Worm (Caenorhabditis elegans) whole organism, early embryonic: ENCODE results near the gene ZK593.2.

ENCODE experiments used
- B0310.2 ChIP-seq: sonication (generic microtip); optimal IDR thresholded peaks from 2 replicates; lab custom pipeline; 2016; ENCODE audit warnings: mild to moderate bottlenecking, missing genetic modification characterization, missing compliant biosample characterization
- F13C5.2 ChIP-seq: sonication (generic microtip); optimal IDR thresholded peaks from 2 replicates; lab custom pipeline; 2017; ENCODE audit warnings: mild to moderate bottlenecking, missing genetic modification characterization, inconsistent platforms, missing compliant biosample characterization
- aly-1 ChIP-seq: sonication (generic microtip); optimal IDR thresholded peaks from 2 replicates; lab custom pipeline; 2016; ENCODE audit warnings: missing genetic modification characterization, missing compliant biosample characterization
- ama-1 ChIP-seq: fragments of 150-350 bp; optimal IDR thresholded peaks from 2 replicates; lab custom pipeline; 2014
- ceh-13 ChIP-seq: fragments of 200-800 bp; sonication (Bioruptor generic); optimal IDR thresholded peaks from 2 replicates; lab custom pipeline; 2018; ENCODE audit warnings: mild to moderate bottlenecking, missing genetic modification characterization, missing compliant biosample characterization
- ceh-36 ChIP-seq: sonication (generic microtip); optimal IDR thresholded peaks from 2 replicates; lab custom pipeline; 2016; ENCODE audit warnings: missing genetic modification characterization, inconsistent platforms, missing compliant biosample characterization
- ets-7 ChIP-seq: sonication (generic microtip); optimal IDR thresholded peaks from 2 replicates; lab custom pipeline; 2016; ENCODE audit warnings: missing genotype, missing genetic modification characterization, missing compliant biosample characterization
- flt-1 ChIP-seq: fragments of 200-800 bp; sonication (Bioruptor generic); IDR thresholded peaks from 2 replicates; pipeline ENCODE4 v1.3.6; 2022; ENCODE audit warnings: missing genetic modification characterization, missing compliant biosample characterization
- hmbx-1 ChIP-seq: sonication (generic microtip); optimal IDR thresholded peaks from 2 replicates; lab custom pipeline; 2016; ENCODE audit warnings: mild to moderate bottlenecking, missing genetic modification characterization, missing compliant biosample characterization
- hmg-4 ChIP-seq: fragments of 200-800 bp; sonication (Bioruptor generic); optimal IDR thresholded peaks from 2 replicates; lab custom pipeline; 2018; ENCODE audit warnings: mild to moderate bottlenecking, missing genetic modification characterization, missing compliant biosample characterization
- hnd-1 ChIP-seq: sonication (generic microtip); optimal IDR thresholded peaks from 2 replicates; lab custom pipeline; 2016; ENCODE audit warnings: missing genetic modification characterization, missing compliant biosample characterization
- pes-1 ChIP-seq: fragments of 200-800 bp; sonication (Bioruptor generic); IDR thresholded peaks from 2 replicates; pipeline ENCODE4 v1.3.6; 2022; ENCODE audit warnings: missing genetic modification reagents, missing genetic modification characterization, missing compliant biosample characterization
- scrt-1 ChIP-seq: fragments of 200-800 bp; sonication (Bioruptor generic); IDR thresholded peaks from 2 replicates; pipeline ENCODE4 v1.3.6; 2022; ENCODE audit warnings: missing genetic modification characterization, missing compliant biosample characterization
- sea-1 ChIP-seq: fragments of 200-800 bp; sonication (Bioruptor generic); conservative IDR thresholded peaks from 2 replicates; pipeline ENCODE4 v1.3.6; 2022; ENCODE audit warnings: missing genetic modification characterization, missing compliant biosample characterization
- tbx-11 ChIP-seq: fragments of 200-800 bp; sonication (Bioruptor generic); IDR thresholded peaks from 2 replicates; pipeline ENCODE4 v1.3.6; 2022; ENCODE audit warnings: missing genetic modification characterization, missing compliant biosample characterization
- tbx-37 ChIP-seq: fragments of 200-800 bp; sonication (Bioruptor generic); conservative IDR thresholded peaks from 2 replicates; pipeline ENCODE4 v1.3.6; 2022; ENCODE audit warnings: missing genetic modification reagents, missing genetic modification characterization, missing compliant biosample characterization
- tra-4 ChIP-seq: sonication (generic microtip); optimal IDR thresholded peaks from 2 replicates; lab custom pipeline; 2017; ENCODE audit warnings: missing genetic modification characterization, missing compliant biosample characterization

Gene ZK593.2

DNA sequence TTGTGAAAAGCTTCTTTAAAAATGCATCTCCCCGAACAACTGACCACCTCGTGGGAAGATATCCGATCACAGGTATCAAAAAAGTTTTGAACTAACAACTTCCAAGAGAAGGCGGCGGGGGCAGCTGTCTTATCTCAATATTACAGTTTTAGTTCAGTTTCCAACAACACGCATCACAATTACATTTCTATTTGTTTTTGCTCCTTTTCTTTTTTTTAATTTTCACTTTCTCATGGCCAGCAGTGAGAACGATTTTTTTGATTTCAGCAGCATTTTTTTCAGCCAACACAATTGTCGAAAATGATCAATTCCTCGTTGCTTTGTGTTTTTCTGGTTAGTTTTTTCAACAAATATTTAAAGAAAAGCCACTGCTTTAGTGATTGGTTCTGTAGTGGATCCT lies at the start of gene ZK593.2:
Gene ZK593.2, plus strand, starts transcription at position 301 of the 400 bp plus-strand sequence.
- no peak for TF ChIP-seq pes-1
- TF ChIP-seq ama-1 (lab: Kevin White, UChicago) = no peak
- TF ChIP-seq flt-1 (GFP tag; lab: Robert Waterston, UW) = no peak
- no peak for TF ChIP-seq F13C5.2 (tag; lab: Kevin White, UChicago)
- no peak for TF ChIP-seq sea-1
- TF ChIP-seq ceh-13 = no peak
- no peak for TF ChIP-seq scrt-1
- TF ChIP-seq hmg-4 (GFP tag; lab: Kevin White, UChicago) = no peak
- no peak for TF ChIP-seq B0310.2 (tag; lab: Kevin White, UChicago)
- no peak for TF ChIP-seq aly-1 (tag; lab: Kevin White, UChicago)
- TF ChIP-seq tbx-37 = no peak

DNA sequence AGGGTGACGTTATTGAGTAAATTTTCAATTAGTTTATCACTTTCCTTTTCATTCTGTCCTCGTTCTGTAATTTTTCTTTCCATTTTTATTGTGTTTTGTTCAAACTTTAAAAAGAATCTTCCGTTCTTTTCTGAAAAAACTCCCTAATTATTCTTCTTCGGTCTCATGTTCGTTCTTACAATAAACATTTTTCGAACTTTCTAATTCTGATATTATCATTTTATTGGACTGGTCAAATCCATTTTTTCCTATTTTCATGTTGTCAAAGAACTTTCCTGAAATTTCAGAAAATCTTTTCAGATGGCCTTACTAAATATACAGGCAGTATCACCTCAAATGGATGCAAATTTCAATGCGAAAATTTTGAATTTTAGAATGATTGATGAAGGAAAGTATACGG lies 49.1 kb upstream of the ZK593.2 start, which contains the start of gene nish-1:
Gene nish-1, plus strand, starts transcription at position 301 of the 400 bp plus-strand sequence.
- no peak for TF ChIP-seq ets-7
- no peak for TF ChIP-seq tbx-11 (GFP tag; lab: Robert Waterston, UW)
- no peak for TF ChIP-seq B0310.2 (tag; lab: Kevin White, UChicago)
- no peak for TF ChIP-seq tra-4 (tag; lab: Kevin White, UChicago)
- TF ChIP-seq tbx-37 = no peak
- no peak for TF ChIP-seq sea-1
- TF ChIP-seq ama-1 (lab: Kevin White, UChicago) = no peak
- no peak for TF ChIP-seq flt-1 (GFP tag; lab: Robert Waterston, UW)
- TF ChIP-seq aly-1 (tag; lab: Kevin White, UChicago) = no peak
- TF ChIP-seq scrt-1 = no peak
- TF ChIP-seq hmbx-1 (tag; lab: Kevin White, UChicago) = no peak
- no peak for TF ChIP-seq hnd-1
- no peak for TF ChIP-seq ceh-13
- no peak for TF ChIP-seq F13C5.2 (tag; lab: Kevin White, UChicago)

DNA sequence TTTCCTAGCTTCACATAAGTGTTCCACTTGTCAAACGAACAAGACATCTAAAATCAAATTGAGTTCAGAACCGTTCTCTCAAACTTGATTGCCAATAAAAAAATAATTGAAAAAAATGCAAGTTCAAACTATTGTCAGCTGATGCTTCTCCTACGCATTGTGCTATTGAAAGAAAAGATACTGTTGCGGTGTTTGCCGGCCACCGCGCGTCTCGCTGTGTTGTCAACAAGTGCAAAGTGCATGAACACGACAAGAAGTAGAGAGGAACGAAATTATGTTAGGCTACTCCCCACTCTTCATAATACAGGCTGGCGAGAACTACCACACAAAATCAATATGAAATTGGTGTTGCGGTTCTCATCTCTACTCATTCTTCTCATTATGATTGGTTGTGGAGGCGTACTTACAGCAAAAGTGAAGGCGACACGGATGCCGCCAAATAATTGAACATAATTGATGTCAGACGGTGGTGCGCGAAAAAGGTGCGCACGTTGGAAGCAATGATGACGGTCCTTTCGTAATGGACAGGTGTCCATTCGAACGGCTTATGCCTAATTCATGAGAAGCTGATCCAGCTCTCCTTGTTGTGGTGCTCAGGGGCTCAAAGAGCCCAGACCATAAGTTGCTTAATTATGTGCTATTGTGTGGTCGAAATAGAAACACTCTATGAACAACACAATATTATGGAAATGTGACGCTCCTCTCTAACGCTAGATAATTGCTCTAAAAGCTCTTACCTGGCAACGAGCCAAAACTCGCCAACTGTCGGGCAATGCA lies 45.6 kb upstream of the ZK593.2 start:
- TF ChIP-seq scrt-1 (no peak), hmg-4 (GFP tag; lab: Kevin White, UChicago) (no peak)

ce11 chrIV:10868629-10869251 lies 44.4 kb upstream of the ZK593.2 start, which contains the start of gene F13E9.11:
Gene F13E9.11, minus strand, starts transcription at chrIV:10869135.
- no peak for TF ChIP-seq scrt-1
- TF ChIP-seq aly-1 (tag; lab: Kevin White, UChicago) = no peak
- TF ChIP-seq ama-1 (lab: Kevin White, UChicago) = no peak
- no peak for TF ChIP-seq tra-4 (tag; lab: Kevin White, UChicago)
- TF ChIP-seq ets-7 = peak; percentile 51
- peak; percentile 10 for TF ChIP-seq hmg-4 (GFP tag; lab: Kevin White, UChicago)
- 0 out of 2 replicates have a peak, but pooled peaks have one; percentile 48 for TF ChIP-seq tbx-11 (GFP tag; lab: Robert Waterston, UW)

ce11 chrIV:10869642-10870041 lies 43.5 kb upstream of the ZK593.2 start:
- TF ChIP-seq flt-1 (GFP tag; lab: Robert Waterston, UW) (0 out of 2 replicates have a peak, but pooled peaks have one; percentile 43), hmbx-1 (tag; lab: Kevin White, UChicago) (no peak), hmg-4 (GFP tag; lab: Kevin White, UChicago) (peak; percentile 21)

DNA sequence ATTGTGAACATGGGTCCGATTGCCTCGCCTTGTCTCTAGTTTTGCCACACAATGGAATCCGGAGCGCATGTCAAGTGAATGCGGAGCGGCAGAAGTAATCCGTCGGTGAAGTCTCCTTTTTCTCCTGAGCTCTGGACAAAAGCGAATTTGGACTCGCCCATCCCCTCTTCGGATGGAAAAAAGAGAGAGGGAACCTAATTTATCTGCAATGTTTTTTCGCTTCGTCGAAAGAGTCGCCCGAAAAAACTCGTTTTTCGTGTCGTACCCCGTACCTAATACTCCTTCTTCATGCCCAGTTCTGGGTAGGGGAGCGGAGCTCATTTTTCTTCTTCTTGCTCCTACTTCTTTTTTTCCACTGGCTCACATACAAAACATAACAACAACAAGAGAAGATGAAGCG lies 43.0 kb upstream of the ZK593.2 start:
- TF ChIP-seq tbx-37 = no peak
- no peak for TF ChIP-seq sea-1
- no peak for TF ChIP-seq tbx-11 (GFP tag; lab: Robert Waterston, UW)
- no peak for TF ChIP-seq hnd-1
- no peak for TF ChIP-seq pes-1
- no peak for TF ChIP-seq ets-7

DNA sequence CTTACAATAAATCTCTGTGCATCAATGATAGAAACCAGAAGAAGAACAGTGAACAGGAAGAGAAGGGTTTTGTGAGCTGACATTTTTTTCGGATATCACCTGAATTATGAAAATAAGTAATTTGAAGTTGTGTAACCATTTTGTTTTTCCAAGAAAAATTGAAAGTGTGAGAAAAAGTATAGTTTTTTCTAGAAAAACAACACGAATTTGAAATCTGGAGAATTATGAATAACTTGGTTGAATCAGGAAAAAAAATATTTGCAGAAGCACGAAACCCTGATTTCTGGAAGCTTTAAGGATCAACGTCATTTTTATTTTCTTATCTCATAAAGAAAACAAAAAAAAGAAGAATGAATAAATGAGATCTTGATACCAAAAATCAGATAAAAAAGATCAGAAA lies 38.7 kb upstream of the ZK593.2 start, which contains the start of gene F13E9.12:
Gene F13E9.12, minus strand, starts transcription at position 101 of the 400 bp plus-strand sequence.
- TF ChIP-seq ceh-13 = no peak
- no peak for TF ChIP-seq B0310.2 (tag; lab: Kevin White, UChicago)
- no peak for TF ChIP-seq ets-7
- TF ChIP-seq ama-1 (lab: Kevin White, UChicago) = no peak
- no peak for TF ChIP-seq tbx-11 (GFP tag; lab: Robert Waterston, UW)
- TF ChIP-seq ceh-36 (tag; lab: Kevin White, UChicago) = no peak
- no peak for TF ChIP-seq aly-1 (tag; lab: Kevin White, UChicago)
- no peak for TF ChIP-seq flt-1 (GFP tag; lab: Robert Waterston, UW)
- TF ChIP-seq hmg-4 (GFP tag; lab: Kevin White, UChicago) = no peak
- no peak for TF ChIP-seq sea-1
- no peak for TF ChIP-seq pes-1
- no peak for TF ChIP-seq hmbx-1 (tag; lab: Kevin White, UChicago)
- no peak for TF ChIP-seq tbx-37
- no peak for TF ChIP-seq tra-4 (tag; lab: Kevin White, UChicago)
- TF ChIP-seq scrt-1 = no peak
- no peak for TF ChIP-seq F13C5.2 (tag; lab: Kevin White, UChicago)

DNA sequence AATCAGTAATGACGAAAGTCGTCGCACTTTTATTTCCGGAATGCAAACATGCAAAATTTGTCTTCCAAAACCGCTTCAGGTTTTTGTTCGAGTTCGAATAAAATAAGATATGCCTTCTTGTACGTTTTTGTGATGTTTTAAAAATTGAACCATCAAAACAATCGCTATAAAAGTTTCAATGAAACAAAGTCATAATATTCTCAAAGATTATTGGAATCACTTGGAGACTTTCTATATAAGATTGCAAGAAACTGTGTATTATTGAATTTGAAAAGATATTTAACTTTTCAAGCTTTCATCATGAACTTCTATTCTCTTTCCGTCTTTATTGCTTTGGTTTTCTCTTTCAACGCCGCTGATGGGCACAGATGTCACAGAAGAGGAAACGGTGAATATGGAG lies 36.3 kb upstream of the ZK593.2 start, which contains the start of gene fipr-14:
Gene fipr-14, plus strand, starts transcription at position 301 of the 400 bp plus-strand sequence.
- TF ChIP-seq tbx-11 (GFP tag; lab: Robert Waterston, UW) = no peak
- no peak for TF ChIP-seq flt-1 (GFP tag; lab: Robert Waterston, UW)
- TF ChIP-seq tbx-37 = no peak
- no peak for TF ChIP-seq sea-1
- TF ChIP-seq pes-1 = no peak
- no peak for TF ChIP-seq B0310.2 (tag; lab: Kevin White, UChicago)
- TF ChIP-seq hnd-1 = no peak
- no peak for TF ChIP-seq tra-4 (tag; lab: Kevin White, UChicago)
- no peak for TF ChIP-seq ets-7
- TF ChIP-seq scrt-1 = no peak
- no peak for TF ChIP-seq ama-1 (lab: Kevin White, UChicago)
